Fruit fly (Drosophila melanogaster) whole organism, embryonic: ENCODE measurements around the gene Ras85D.

ENCODE experiments used
- Abd-B ChIP-seq: fragments of 200-800 bp; sonication (Bioruptor generic); optimal IDR thresholded peaks from 2 replicates; lab custom pipeline; 2018; ENCODE audit warnings: missing biosample characterization, mild to moderate bottlenecking, missing genetic modification characterization, moderate library complexity
- Aef1 ChIP-seq: fragments of 200-800 bp; sonication (Bioruptor generic); IDR thresholded peaks from 3 replicates; pipeline ENCODE4 v1.3.6; 2022; ENCODE audit warnings: missing biosample characterization, missing genetic modification characterization
- Bgb ChIP-seq: fragments of 200-800 bp; sonication (Bioruptor generic); IDR thresholded peaks from 2 replicates; pipeline ENCODE4 v1.3.6; 2022; ENCODE audit warnings: missing biosample characterization, missing genetic modification characterization; ENCODE audit not compliant: partially characterized antibody
- CG10267 ChIP-seq: fragments of 200-800 bp; sonication (Bioruptor generic); optimal IDR thresholded peaks from 2 replicates; lab custom pipeline; 2018; ENCODE audit warnings: missing biosample characterization, mild to moderate bottlenecking, missing genetic modification characterization, moderate library complexity
- CG10543 ChIP-seq: fragments of 200-800 bp; sonication (Bioruptor generic); optimal IDR thresholded peaks from 3 replicates; lab custom pipeline; 2017; ENCODE audit warnings: missing biosample characterization, mild to moderate bottlenecking, missing genetic modification characterization, moderate library complexity
- CG11093 ChIP-seq: fragments of 200-800 bp; sonication (Bioruptor generic); IDR thresholded peaks from 3 replicates; pipeline ENCODE4 v1.3.6; 2022; ENCODE audit warnings: missing biosample characterization, missing genetic modification characterization
- CG11398 ChIP-seq: fragments of 200-800 bp; sonication (Bioruptor generic); optimal IDR thresholded peaks from 2 replicates; lab custom pipeline; 2016; ENCODE audit warnings: missing biosample characterization, missing genetic modification characterization
- CG14710 ChIP-seq: fragments of 200-800 bp; sonication (Bioruptor generic); optimal IDR thresholded peaks from 3 replicates; lab custom pipeline; 2019; ENCODE audit warnings: missing biosample characterization, mild to moderate bottlenecking, missing genetic modification characterization, moderate library complexity
- CG16813 ChIP-seq: fragments of 200-800 bp; sonication (Bioruptor generic); IDR thresholded peaks from 3 replicates; pipeline ENCODE4 v1.3.6; 2022; ENCODE audit warnings: missing biosample characterization, missing genetic modification characterization; ENCODE audit not compliant: partially characterized antibody
- CG17359 ChIP-seq: fragments of 200-800 bp; sonication (Bioruptor generic); optimal IDR thresholded peaks from 3 replicates; lab custom pipeline; 2018; ENCODE audit warnings: missing biosample characterization, mild to moderate bottlenecking, missing genetic modification characterization, moderate library complexity
- CG17829 ChIP-seq: fragments of 200-800 bp; optimal IDR thresholded peaks from 2 replicates; lab custom pipeline; 2019; ENCODE audit warnings: missing biosample characterization, mild to moderate bottlenecking, missing genetic modification characterization, moderate library complexity
- CG2120 ChIP-seq: fragments of 200-800 bp; sonication (Bioruptor generic); optimal IDR thresholded peaks from 3 replicates; lab custom pipeline; 2016; ENCODE audit warnings: missing biosample characterization, missing genetic modification characterization
- CG2712 ChIP-seq: fragments of 200-800 bp; optimal IDR thresholded peaks from 3 replicates; lab custom pipeline; 2019; ENCODE audit warnings: missing biosample characterization, mild to moderate bottlenecking, missing genetic modification characterization, moderate library complexity
- CG34376 ChIP-seq: fragments of 200-800 bp; sonication (Bioruptor generic); optimal IDR thresholded peaks from 2 replicates; lab custom pipeline; 2018; ENCODE audit warnings: missing biosample characterization, mild to moderate bottlenecking, missing genetic modification characterization
- CG34422 ChIP-seq: fragments of 200-800 bp; sonication (Bioruptor generic); IDR thresholded peaks from 3 replicates; pipeline ENCODE4 v1.3.6; 2022; ENCODE audit warnings: missing biosample characterization, missing genetic modification characterization
- D19A ChIP-seq: fragments of 200-800 bp; optimal IDR thresholded peaks from 3 replicates; lab custom pipeline; 2019; ENCODE audit warnings: missing biosample characterization, mild to moderate bottlenecking, missing genetic modification characterization, moderate library complexity
- Dad ChIP-seq: fragments of 200-800 bp; sonication (Bioruptor generic); optimal IDR thresholded peaks from 3 replicates; lab custom pipeline; 2016; ENCODE audit warnings: missing biosample characterization, missing genetic modification characterization
- ERR ChIP-seq: fragments of 200-800 bp; sonication (Bioruptor generic); optimal IDR thresholded peaks from 2 replicates; lab custom pipeline; 2016; ENCODE audit warnings: missing biosample characterization, missing genetic modification characterization
- Fer1 ChIP-seq: fragments of 200-800 bp; sonication (Bioruptor generic); optimal IDR thresholded peaks from 2 replicates; lab custom pipeline; 2017; ENCODE audit warnings: missing biosample characterization, mild to moderate bottlenecking, missing genetic modification characterization
- Gug ChIP-seq: fragments of 200-800 bp; sonication (Bioruptor generic); IDR thresholded peaks from 4 replicates; pipeline ENCODE4 v1.3.6; 2022; ENCODE audit warnings: missing biosample characterization, missing genetic modification characterization
- Hand ChIP-seq: fragments of 200-800 bp; sonication (Bioruptor generic); optimal IDR thresholded peaks from 2 replicates; lab custom pipeline; 2017; ENCODE audit warnings: mild to moderate bottlenecking, missing biosample characterization, missing genetic modification reagents, missing genetic modification characterization
- Hmr ChIP-seq: fragments of 200-800 bp; sonication (Bioruptor generic); optimal IDR thresholded peaks from 3 replicates; lab custom pipeline; 2017; ENCODE audit warnings: mild to moderate bottlenecking, missing biosample characterization, missing genetic modification reagents, missing genetic modification characterization
- Lhr ChIP-seq: fragments of 200-800 bp; sonication (Bioruptor generic); optimal IDR thresholded peaks from 3 replicates; lab custom pipeline; 2017; ENCODE audit warnings: mild to moderate bottlenecking, missing biosample characterization, missing genetic modification reagents, missing genetic modification characterization
- MESR4 ChIP-seq: fragments of 200-800 bp; sonication (Bioruptor generic); optimal IDR thresholded peaks from 2 replicates; lab custom pipeline; 2018; ENCODE audit warnings: missing biosample characterization, mild to moderate bottlenecking, missing genetic modification characterization, moderate library complexity
- Med ChIP-seq: fragments of 200-800 bp; sonication (Bioruptor generic); peaks from one replicate; lab custom pipeline; 2016; ENCODE audit warnings: missing biosample characterization, missing genetic modification characterization, mild to moderate bottlenecking, inconsistent platforms, moderate library complexity
- Pdp1 ChIP-seq, 2 experiments: fragments of 200-800 bp; sonication (Bioruptor generic); optimal IDR thresholded peaks; 3 replicates each; lab custom pipeline; 2016; ENCODE audit warnings: missing biosample characterization in 2 of 2, missing genetic modification characterization in 2 of 2, mild to moderate bottlenecking in 1 of 2, moderate library complexity in 1 of 2
- Rx ChIP-seq: fragments of 200-800 bp; sonication (Bioruptor generic); IDR thresholded peaks from 2 replicates; pipeline ENCODE4 v1.3.6; 2022; ENCODE audit warnings: missing biosample characterization, missing genetic modification characterization
- Sry-β ChIP-seq: fragments of 200-800 bp; sonication (Bioruptor generic); optimal IDR thresholded peaks from 2 replicates; lab custom pipeline; 2018; ENCODE audit warnings: missing biosample characterization, mild to moderate bottlenecking, missing genetic modification characterization, moderate library complexity
- Taf1 ChIP-seq: fragments of 200-800 bp; sonication (Bioruptor generic); IDR thresholded peaks from 2 replicates; pipeline ENCODE4 v1.3.6; 2022; ENCODE audit warnings: missing biosample characterization, missing genetic modification characterization
- ci ChIP-seq: fragments of 200-800 bp; sonication (Bioruptor generic); IDR thresholded peaks from 3 replicates; pipeline ENCODE4 v1.3.6; 2022; ENCODE audit warnings: missing biosample characterization, missing genetic modification characterization
- dmrt11E ChIP-seq: fragments of 200-800 bp; sonication (Bioruptor generic); optimal IDR thresholded peaks from 3 replicates; lab custom pipeline; 2018; ENCODE audit warnings: missing biosample characterization, mild to moderate bottlenecking, missing genetic modification characterization, moderate library complexity
- gro ChIP-seq: fragments of 200-800 bp; sonication (Bioruptor generic); optimal IDR thresholded peaks from 2 replicates; lab custom pipeline; 2016; ENCODE audit warnings: missing biosample characterization, missing genetic modification characterization
- her ChIP-seq: fragments of 200-800 bp; sonication (Bioruptor generic); optimal IDR thresholded peaks from 2 replicates; lab custom pipeline; 2016; ENCODE audit warnings: missing biosample characterization, missing genetic modification characterization
- hth ChIP-seq: fragments of >200 bp; optimal IDR thresholded peaks from 2 replicates; lab custom pipeline; 2017; ENCODE audit warnings: inconsistent platforms
- insv ChIP-seq, 2 experiments: fragments of 200-800 bp; sonication (Bioruptor generic); optimal IDR thresholded peaks; 3 replicates each; lab custom pipeline; 2016 to 2018; ENCODE audit warnings: missing biosample characterization in 2 of 2, missing genetic modification characterization in 2 of 2
- kah ChIP-seq: fragments of 200-800 bp; sonication (Bioruptor generic); optimal IDR thresholded peaks from 2 replicates; lab custom pipeline; 2018; ENCODE audit warnings: missing biosample characterization, mild to moderate bottlenecking, missing genetic modification characterization
- kni ChIP-seq: fragments of 200-800 bp; sonication (Bioruptor generic); optimal IDR thresholded peaks from 3 replicates; lab custom pipeline; 2017; ENCODE audit warnings: mild to moderate bottlenecking, missing biosample characterization, missing genetic modification reagents, missing genetic modification characterization
- lmd ChIP-seq: fragments of 200-800 bp; sonication (Bioruptor generic); IDR thresholded peaks from 2 replicates; pipeline ENCODE4 v1.3.6; 2022; ENCODE audit warnings: missing biosample characterization, missing genetic modification characterization
- nmo ChIP-seq: fragments of 200-800 bp; sonication (Bioruptor generic); optimal IDR thresholded peaks from 2 replicates; lab custom pipeline; 2018; ENCODE audit warnings: missing biosample characterization, mild to moderate bottlenecking, missing genetic modification characterization, moderate library complexity
- nom ChIP-seq: fragments of 200-800 bp; sonication (Bioruptor generic); optimal IDR thresholded peaks from 2 replicates; lab custom pipeline; 2017; ENCODE audit warnings: missing biosample characterization, missing genetic modification characterization, mild to moderate bottlenecking, moderate library complexity, missing genetic modification reagents
- phol ChIP-seq: fragments of 200-800 bp; sonication (Bioruptor generic); optimal IDR thresholded peaks from 3 replicates; lab custom pipeline; 2018; ENCODE audit warnings: missing biosample characterization, mild to moderate bottlenecking, missing genetic modification characterization, moderate library complexity
- pita ChIP-seq: fragments of 200-800 bp; sonication (Bioruptor generic); optimal IDR thresholded peaks from 2 replicates; lab custom pipeline; 2017; ENCODE audit warnings: missing biosample characterization, mild to moderate bottlenecking, missing genetic modification characterization
- sens ChIP-seq: fragments of 200-800 bp; sonication (Bioruptor generic); peaks from one replicate; lab custom pipeline; 2016; ENCODE audit warnings: missing biosample characterization, missing genetic modification characterization
- sqz ChIP-seq: fragments of 200-800 bp; sonication (Bioruptor generic); optimal IDR thresholded peaks from 3 replicates; lab custom pipeline; 2018; ENCODE audit warnings: missing biosample characterization, mild to moderate bottlenecking, missing genetic modification characterization
- stwl ChIP-seq: fragments of 200-800 bp; sonication (Bioruptor generic); optimal IDR thresholded peaks from 3 replicates; lab custom pipeline; 2018; ENCODE audit warnings: missing biosample characterization, mild to moderate bottlenecking, missing genetic modification characterization, moderate library complexity
- sug ChIP-seq: fragments of 200-800 bp; optimal IDR thresholded peaks from 2 replicates; lab custom pipeline; 2019; ENCODE audit warnings: missing biosample characterization, mild to moderate bottlenecking, missing genetic modification characterization, moderate library complexity
- twi ChIP-seq: fragments of 200-800 bp; optimal IDR thresholded peaks from 2 replicates; lab custom pipeline; 2019; ENCODE audit warnings: missing biosample characterization, mild to moderate bottlenecking, missing genetic modification characterization, moderate library complexity

Ras85D gene

DNA sequence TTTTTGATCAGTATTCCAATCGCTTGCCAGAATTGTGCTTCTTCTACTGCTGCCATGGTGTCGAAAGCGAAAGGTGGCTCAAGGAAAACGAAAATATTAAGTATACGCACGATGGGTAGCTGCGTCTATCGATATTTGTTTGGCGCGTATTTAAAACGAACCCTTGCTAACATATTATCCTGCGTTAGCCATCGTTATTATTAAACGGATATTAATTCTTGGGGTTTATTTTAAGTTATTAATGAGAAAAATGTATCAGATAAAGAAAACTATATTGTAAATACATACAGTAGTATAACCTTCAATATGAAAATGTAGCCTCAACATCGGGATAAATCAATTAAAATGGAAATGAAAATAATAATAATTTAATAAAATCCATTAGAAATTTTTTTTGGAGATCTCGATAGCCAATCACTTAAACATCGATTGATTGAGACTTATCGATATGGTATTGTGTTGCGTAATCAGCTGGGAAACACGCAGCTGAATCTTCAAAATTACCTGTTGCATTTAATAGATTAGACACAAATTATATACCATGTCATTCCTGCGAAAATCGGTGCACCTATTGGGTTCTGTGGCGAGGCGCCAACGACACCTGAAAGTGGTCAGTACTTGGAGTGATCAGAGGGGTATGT is 42.6 kb upstream of the Ras85D start, which contains the start of the genes CG9386 and BckdhA (continued):
- TF ChIP-seq Abd-B (no peak), gro (peak; percentile 45), Gug (GFP tag; lab: Robert Waterston, UW) (peak; percentile 61; the same call in 2 of the 4 replicates), CG11398 (GFP tag; lab: Kevin White, UChicago) (no peak), Aef1 (GFP tag; lab: Robert Waterston, UW) (peak; percentile 13; the same call in 1 of the 3 replicates), Taf1 (GFP tag; lab: Robert Waterston, UW) (0 out of 2 replicates have a peak, but pooled peaks have one; percentile 24), CG17359 (tag; lab: Kevin White, UChicago) (peak; percentile 32), ci (peak; percentile 53; the same call in 1 of the 3 replicates), nmo (GFP tag; lab: Kevin White, UChicago) (peak; percentile 66), Pdp1 (GFP tag; optimal IDR thresholded peaks at IDR 0.05; lab: Kevin White, UChicago) (peak; percentile 54 to 99), pita (GFP tag; lab: Kevin White, UChicago) (no peak), CG2120 (peak; percentile 81), nom (no peak), Hand (GFP tag; lab: Kevin White, UChicago) (no peak), lmd (GFP tag; lab: Robert Waterston, UW) (peak; percentile 48; the same call in 1 of the 2 replicates), insv (GFP tag; optimal IDR thresholded peaks at IDR 0.05; lab: Kevin White, UChicago) (no peak), Dad (GFP tag; lab: Kevin White, UChicago) (peak; percentile 20), CG10543 (peak; percentile 62), ERR (no peak), CG16813 (GFP tag; lab: Robert Waterston, UW) (peak; percentile 70)

- TF ChIP-seq Bgb (GFP tag; lab: Robert Waterston, UW) (no peak), MESR4 (GFP tag; lab: Kevin White, UChicago) (peak; percentile 72), hth (no peak), phol (tag; lab: Kevin White, UChicago) (peak; percentile 12), kni (GFP tag; lab: Kevin White, UChicago) (no peak), dmrt11E (tag; lab: Kevin White, UChicago) (no peak), stwl (peak; percentile 8), Rx (GFP tag; lab: Robert Waterston, UW) (no peak), sens (GFP tag; lab: Kevin White, UChicago) (no peak), CG14710 (tag; lab: Kevin White, UChicago) (peak; percentile 73), Lhr (GFP tag; lab: Kevin White, UChicago) (no peak), Fer1 (GFP tag; lab: Kevin White, UChicago) (peak; percentile 31), CG2712 (tag; lab: Kevin White, UChicago) (peak; percentile 38), nmo (GFP tag; lab: Kevin White, UChicago) (peak; percentile 38), CG10267 (peak; percentile 59), CG17829 (peak; percentile 11), D19A (tag; lab: Kevin White, UChicago) (peak; percentile 22), CG34376 (GFP tag; lab: Kevin White, UChicago) (peak; percentile 42), kah (GFP tag; lab: Kevin White, UChicago) (peak; percentile 53), CG11093 (no peak), Sry-β (no peak), sqz (peak; percentile 59), sug (tag; lab: Kevin White, UChicago) (peak; percentile 61), Hmr (no peak), her (GFP tag; lab: Kevin White, UChicago) (peak; percentile 24), twi (tag; lab: Kevin White, UChicago) (no peak), Med (peak; percentile 52), CG34422 (no peak)
Measured at dm6 chr3R:9551659-9552435, 39.0 kb upstream of the Ras85D start, which contains the start of the genes mura and RnpS1. Gene mura (minus strand): TSS chr3R:9551806. Gene RnpS1 (plus strand): TSS chr3R:9552034.
